Worm (Caenorhabditis elegans): Measurements from ENCODE around the gene D2023.4.

The D2023.4 gene

ce11 chrV:11845492-11845891, 19.9 kb upstream of the D2023.4 start, which contains the start of gene hmp-1:
Gene hmp-1, plus strand, starts transcription at chrV:11845871.
- TF ChIP-seq skn-1 (tag; optimal IDR thresholded peaks at IDR 0.05) = no peak
- TF ChIP-seq unc-39 (tag; optimal IDR thresholded peaks at IDR 0.05) = no peak
- TF ChIP-seq crh-2 (tag; optimal IDR thresholded peaks at IDR 0.05) = no peak
- TF ChIP-seq snpc-4 (tag; optimal IDR thresholded peaks at IDR 0.05) = no peak
- no peak for TF ChIP-seq C34F6.9 (tag; optimal IDR thresholded peaks at IDR 0.05)
- TF ChIP-seq fos-1 (tag; optimal IDR thresholded peaks at IDR 0.05) = no peak
- no peak for TF ChIP-seq ceh-16 (tag; optimal IDR thresholded peaks at IDR 0.05)

ce11 chrV:11844828-11845227, 19.3 kb upstream of the D2023.4 start:
- TF ChIP-seq ztf-1 (GFP tag; conservative IDR thresholded peaks at IDR 0.05) (no peak), blmp-1 (tag; optimal IDR thresholded peaks at IDR 0.05; ENCODE audit: insufficient read depth) (no peak), egl-27 (tag; optimal IDR thresholded peaks at IDR 0.05) (no peak), skn-1 (tag; optimal IDR thresholded peaks at IDR 0.05) (no peak), nhr-21 (tag; optimal IDR thresholded peaks at IDR 0.05) (no peak), Y55F3AM.14 (GFP tag; optimal IDR thresholded peaks at IDR 0.05) (no peak), mdl-1 (tag; optimal IDR thresholded peaks at IDR 0.05) (no peak), mbf-1 (tag; optimal IDR thresholded peaks at IDR 0.05) (no peak), lsy-2 (tag; optimal IDR thresholded peaks at IDR 0.05) (peak in 1 of 2 experiments; percentile 38), unc-62 (GFP tag; optimal IDR thresholded peaks at IDR 0.05) (no peak), ztf-4 (tag; optimal IDR thresholded peaks at IDR 0.05) (no peak), snpc-4 (tag; optimal IDR thresholded peaks at IDR 0.05) (peak; percentile 19), nhr-10 (tag; optimal IDR thresholded peaks at IDR 0.05) (no peak), nhr-12 (tag; optimal IDR thresholded peaks at IDR 0.05) (no peak), C34F6.9 (tag; optimal IDR thresholded peaks at IDR 0.05) (peak; percentile 55), ZK546.5 (tag; optimal IDR thresholded peaks at IDR 0.05) (no peak), gmeb-1 (tag; optimal IDR thresholded peaks at IDR 0.05) (no peak), sma-9 (GFP tag; optimal IDR thresholded peaks at IDR 0.05) (peak; percentile 21), sma-9 (tag; optimal IDR thresholded peaks at IDR 0.05) (no peak), zag-1 (tag; optimal IDR thresholded peaks at IDR 0.05) (no peak), nhr-77 (tag; optimal IDR thresholded peaks at IDR 0.05) (no peak), ama-1 (optimal IDR thresholded peaks at IDR 0.05) (no peak), ztf-11 (tag; optimal IDR thresholded peaks at IDR 0.05) (no peak), nhr-25 (tag; optimal IDR thresholded peaks at IDR 0.05) (no peak), alr-1 (tag; optimal IDR thresholded peaks at IDR 0.05) (no peak), crh-2 (tag; optimal IDR thresholded peaks at IDR 0.05) (no peak), nhr-237 (tag; optimal IDR thresholded peaks at IDR 0.05) (no peak), unc-39 (tag; optimal IDR thresholded peaks at IDR 0.05) (no peak), sem-4 (tag; optimal IDR thresholded peaks at IDR 0.05) (peak; percentile 49), ceh-16 (tag; optimal IDR thresholded peaks at IDR 0.05) (no peak), nhr-23 (tag; optimal IDR thresholded peaks at IDR 0.05) (no peak), lin-39 (tag; optimal IDR thresholded peaks at IDR 0.05) (no peak), dmd-4 (tag; optimal IDR thresholded peaks at IDR 0.05) (no peak), lin-11 (tag; optimal IDR thresholded peaks at IDR 0.05) (no peak), nhr-6 (tag; optimal IDR thresholded peaks at IDR 0.05) (no peak), nhr-129 (tag; optimal IDR thresholded peaks at IDR 0.05) (peak; percentile 40), fos-1 (tag; optimal IDR thresholded peaks at IDR 0.05) (peak; percentile 96), ceh-82 (tag; optimal IDR thresholded peaks at IDR 0.05) (no peak), mab-5 (tag; optimal IDR thresholded peaks at IDR 0.05) (no peak), nhr-11 (tag; optimal IDR thresholded peaks at IDR 0.05) (no peak), unc-55 (GFP tag; optimal IDR thresholded peaks at IDR 0.05) (no peak), aly-2 (tag; optimal IDR thresholded peaks at IDR 0.05) (no peak), lin-13 (GFP tag; optimal IDR thresholded peaks at IDR 0.05) (no peak), F13H6.1 (tag; optimal IDR thresholded peaks at IDR 0.05) (peak; percentile 52), R02D3.7 (tag; optimal IDR thresholded peaks at IDR 0.05) (no peak), sma-3 (GFP tag; optimal IDR thresholded peaks at IDR 0.05) (peak; percentile 3), elt-3 (tag; optimal IDR thresholded peaks at IDR 0.05) (no peak)
